Worm (Caenorhabditis elegans): Measurements from ENCODE around the gene F56D2.2.

DNA sequence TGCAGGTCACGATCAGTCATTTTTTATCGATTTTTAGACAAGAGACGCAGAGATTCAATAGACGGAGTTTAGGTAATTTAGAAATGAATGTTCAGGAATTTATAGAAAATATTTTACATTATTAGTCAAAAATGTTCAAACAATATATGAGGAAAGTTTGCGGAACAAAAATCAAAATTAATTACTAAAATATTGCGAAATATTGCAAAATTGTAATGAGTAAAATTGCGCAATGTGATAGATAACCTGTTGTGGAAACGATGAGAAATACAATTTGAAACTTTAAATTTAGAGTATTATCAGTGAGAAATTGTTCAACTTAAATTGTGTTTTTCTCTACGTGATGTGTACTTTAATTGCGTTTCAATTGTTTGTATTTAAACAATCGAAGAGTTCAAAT, 6.0 kb upstream of the F56D2.2 start, which contains the start of gene F56D2.5:
- TF ChIP-seq ztf-29 (GFP tag; IDR thresholded peaks at IDR 0.05), result no peak
- no peak for TF ChIP-seq T22C8.4 (GFP tag; IDR thresholded peaks at IDR 0.05)
- TF ChIP-seq flt-1 (GFP tag; IDR thresholded peaks at IDR 0.05), result no peak
- no peak for TF ChIP-seq ref-1 (GFP tag; conservative IDR thresholded peaks at IDR 0.05)
- TF ChIP-seq klf-2 (GFP tag; conservative IDR thresholded peaks at IDR 0.05), result no peak
- no peak for TF ChIP-seq tab-1 (GFP tag; IDR thresholded peaks at IDR 0.05)
- TF ChIP-seq cog-1 (tag; optimal IDR thresholded peaks at IDR 0.05), result no peak
- TF ChIP-seq ztf-23 (GFP tag; IDR thresholded peaks at IDR 0.05), result no peak
- TF ChIP-seq med-1 (GFP tag; optimal IDR thresholded peaks at IDR 0.05; ENCODE audit: insufficient read depth), result no peak

All from whole organism, midembryonic.